Worm (Caenorhabditis elegans) whole organism, late embryonic: Measurements from ENCODE around the gene F20D12.12.

Experiments
- C08G9.2 ChIP-seq: sonication (generic microtip); optimal IDR thresholded peaks from 2 replicates; lab custom pipeline; 2016; ENCODE audit warnings: mild to moderate bottlenecking, missing genetic modification characterization, moderate library complexity, missing compliant biosample characterization
- K09A11.1 ChIP-seq: sonication (generic microtip); optimal IDR thresholded peaks from 2 replicates; lab custom pipeline; 2017; ENCODE audit warnings: antibody characterized with exemption, mild to moderate bottlenecking, missing genetic modification characterization, missing compliant biosample characterization; ENCODE audit not compliant: insufficient read depth
- Y22D7AL.16 ChIP-seq: sonication (generic microtip); optimal IDR thresholded peaks from 2 replicates; lab custom pipeline; 2016; ENCODE audit warnings: missing genetic modification characterization, missing compliant biosample characterization
- ama-1 ChIP-seq: fragments of 150-350 bp; optimal IDR thresholded peaks from 2 replicates; lab custom pipeline; 2014
- ceh-14 ChIP-seq: sonication (generic microtip); optimal IDR thresholded peaks from 2 replicates; lab custom pipeline; 2016; ENCODE audit warnings: missing genotype, missing genetic modification characterization, missing compliant biosample characterization
- ceh-19 ChIP-seq: fragments of 200-800 bp; sonication (Bioruptor generic); optimal IDR thresholded peaks from 2 replicates; lab custom pipeline; 2018; ENCODE audit warnings: mild to moderate bottlenecking, missing genetic modification characterization, missing compliant biosample characterization
- ceh-2 ChIP-seq: sonication (generic microtip); optimal IDR thresholded peaks from 2 replicates; lab custom pipeline; 2016; ENCODE audit warnings: missing genotype, missing genetic modification characterization, missing compliant biosample characterization
- ceh-6 ChIP-seq: fragments of 200-800 bp; sonication (Bioruptor generic); optimal IDR thresholded peaks from 2 replicates; lab custom pipeline; 2018; ENCODE audit warnings: mild to moderate bottlenecking, missing genetic modification characterization, missing compliant biosample characterization
- ceh-9 ChIP-seq: sonication (generic microtip); optimal IDR thresholded peaks from 2 replicates; lab custom pipeline; 2016; ENCODE audit warnings: mild to moderate bottlenecking, missing genetic modification characterization, inconsistent platforms, missing compliant biosample characterization
- dmd-4 ChIP-seq: sonication (generic microtip); optimal IDR thresholded peaks from 2 replicates; lab custom pipeline; 2016; ENCODE audit warnings: borderline replicate concordance, missing genetic modification characterization, missing compliant biosample characterization
- elt-2 ChIP-seq: sonication (generic microtip); optimal IDR thresholded peaks from 2 replicates; lab custom pipeline; 2016; ENCODE audit warnings: missing genetic modification reagents, missing genetic modification characterization, missing compliant biosample characterization
- elt-4 ChIP-seq: sonication (generic microtip); optimal IDR thresholded peaks from 2 replicates; lab custom pipeline; 2016; ENCODE audit warnings: missing genetic modification characterization, missing compliant biosample characterization
- fkh-6 ChIP-seq: sonication (generic microtip); optimal IDR thresholded peaks from 2 replicates; lab custom pipeline; 2016; ENCODE audit warnings: missing genetic modification characterization, missing compliant biosample characterization
- gmeb-2 ChIP-seq: sonication (generic microtip); optimal IDR thresholded peaks from 2 replicates; lab custom pipeline; 2016; ENCODE audit warnings: missing genetic modification characterization, inconsistent platforms, missing compliant biosample characterization
- hlh-15 ChIP-seq: sonication (generic microtip); optimal IDR thresholded peaks from 2 replicates; lab custom pipeline; 2016; ENCODE audit warnings: missing genetic modification characterization, missing compliant biosample characterization
- hlh-30 ChIP-seq: sonication (generic microtip); optimal IDR thresholded peaks from 2 replicates; lab custom pipeline; 2017; ENCODE audit warnings: antibody characterized with exemption, missing genetic modification characterization, missing compliant biosample characterization; ENCODE audit not compliant: insufficient read depth
- lim-6 ChIP-seq: sonication (generic microtip); optimal IDR thresholded peaks from 2 replicates; lab custom pipeline; 2016; ENCODE audit warnings: missing genetic modification characterization, missing compliant biosample characterization
- lin-11 ChIP-seq: fragments of 200-800 bp; sonication (Bioruptor generic); optimal IDR thresholded peaks from 2 replicates; lab custom pipeline; 2018; ENCODE audit warnings: mild to moderate bottlenecking, missing genetic modification characterization, missing compliant biosample characterization
- madf-2 ChIP-seq: sonication (generic microtip); optimal IDR thresholded peaks from 2 replicates; lab custom pipeline; 2017; ENCODE audit warnings: missing genetic modification characterization, missing compliant biosample characterization
- nfya-1 ChIP-seq: sonication (generic microtip); optimal IDR thresholded peaks from 2 replicates; lab custom pipeline; 2017; ENCODE audit warnings: missing genetic modification characterization, mild to moderate bottlenecking, missing compliant biosample characterization, antibody characterized with exemption, moderate library complexity
- pag-3 ChIP-seq: sonication (generic microtip); optimal IDR thresholded peaks from 2 replicates; lab custom pipeline; 2016; ENCODE audit warnings: missing compliant biosample characterization, missing genetic modification characterization, borderline replicate concordance
- pat-9 ChIP-seq: fragments of 200-800 bp; sonication (Bioruptor generic); optimal IDR thresholded peaks from 2 replicates; lab custom pipeline; 2018; ENCODE audit warnings: mild to moderate bottlenecking, missing genetic modification characterization, moderate library complexity, missing compliant biosample characterization
- pax-1 ChIP-seq: fragments of 150-350 bp; optimal IDR thresholded peaks from 2 replicates; lab custom pipeline; 2014; ENCODE audit warnings: missing biosample characterization, missing genetic modification characterization
- pqm-1 ChIP-seq: sonication (generic microtip); optimal IDR thresholded peaks from 2 replicates; lab custom pipeline; 2016; ENCODE audit warnings: missing genetic modification characterization, missing compliant biosample characterization
- ref-2 ChIP-seq: sonication (generic microtip); optimal IDR thresholded peaks from 2 replicates; lab custom pipeline; 2016; ENCODE audit warnings: missing genetic modification characterization, missing compliant biosample characterization
- tbx-2 ChIP-seq: sonication (generic microtip); optimal IDR thresholded peaks from 2 replicates; lab custom pipeline; 2016; ENCODE audit warnings: missing genetic modification characterization, missing compliant biosample characterization
- ttx-3 ChIP-seq: sonication (generic microtip); optimal IDR thresholded peaks from 2 replicates; lab custom pipeline; 2016; ENCODE audit warnings: missing genetic modification reagents, missing genetic modification characterization, missing compliant biosample characterization
- unc-3 ChIP-seq, 2 experiments: fragments of 200-800 bp in 1 of 2; sonication (Bioruptor generic) in 1 of 2; sonication (generic microtip) in 1 of 2; conservative IDR thresholded peaks in 1 of 2; optimal IDR thresholded peaks in 1 of 2; 2 replicates each; pipeline versions ENCODE4 v1.3.6 to Lab custom; 2016 to 2022; ENCODE audit warnings: missing compliant biosample characterization in 2 of 2, missing genetic modification characterization in 2 of 2, missing genetic modification reagents in 1 of 2
- unc-42 ChIP-seq: sonication (generic microtip); optimal IDR thresholded peaks from 2 replicates; lab custom pipeline; 2016; ENCODE audit warnings: missing genotype, missing genetic modification characterization, missing compliant biosample characterization

F20D12.12 gene

ce11 chrIV:7982024-7982576 is 34.9 kb downstream of the F20D12.12 start, which contains the start of gene arf-5:
Gene arf-5, plus strand, starts transcription at chrIV:7982526.
- TF ChIP-seq hlh-30 (tag; lab: Kevin White, UChicago) (peak; percentile 35), ceh-9 (tag; lab: Kevin White, UChicago) (no peak), unc-3 (GFP tag; conservative IDR thresholded peaks at IDR 0.05; lab: Robert Waterston, UW) (no peak), unc-3 (tag; optimal IDR thresholded peaks at IDR 0.05; lab: Kevin White, UChicago) (no peak), elt-4 (tag; lab: Kevin White, UChicago) (no peak), nfya-1 (tag; lab: Kevin White, UChicago) (peak; percentile 14), lim-6 (tag; lab: Kevin White, UChicago) (no peak), dmd-4 (no peak), C08G9.2 (tag; lab: Kevin White, UChicago) (no peak), unc-42 (tag; lab: Kevin White, UChicago) (peak; percentile 7)

DNA sequence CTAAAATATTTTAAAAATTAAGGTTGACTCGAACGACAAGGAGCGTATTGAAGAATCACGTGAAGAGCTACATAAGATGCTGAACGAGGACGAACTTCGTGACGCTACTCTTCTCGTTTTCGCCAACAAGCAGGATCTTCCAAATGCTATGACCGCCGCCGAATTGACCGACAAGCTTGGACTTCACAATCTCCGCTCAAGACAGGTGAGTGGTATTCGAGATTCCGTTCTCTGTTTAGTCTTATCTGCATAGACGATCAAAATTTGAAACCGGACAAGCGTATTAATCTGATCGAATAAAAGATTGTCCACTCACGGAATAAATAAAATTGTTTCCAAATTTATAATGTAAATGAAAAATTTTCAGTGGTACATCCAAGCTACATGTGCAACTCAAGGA is 35.8 kb downstream of the F20D12.12 start:
- TF ChIP-seq nfya-1 (tag; lab: Kevin White, UChicago) (no peak), lin-11 (no peak), elt-2 (tag; lab: Kevin White, UChicago) (no peak), K09A11.1 (tag; lab: Kevin White, UChicago) (no peak), pqm-1 (tag; lab: Kevin White, UChicago) (no peak), hlh-15 (tag; lab: Kevin White, UChicago) (no peak), unc-3 (GFP tag; conservative IDR thresholded peaks at IDR 0.05; lab: Robert Waterston, UW) (no peak), unc-3 (tag; optimal IDR thresholded peaks at IDR 0.05; lab: Kevin White, UChicago) (no peak), pat-9 (no peak), pag-3 (tag; lab: Kevin White, UChicago) (no peak), tbx-2 (tag; lab: Kevin White, UChicago) (no peak)

ce11 chrIV:7983728-7984346 is 36.6 kb downstream of the F20D12.12 start:
- TF ChIP-seq pax-1 (no peak), ama-1 (lab: Kevin White, UChicago) (peak; percentile 13), ceh-6 (no peak), madf-2 (tag; lab: Kevin White, UChicago) (no peak), lim-6 (tag; lab: Kevin White, UChicago) (no peak), ceh-14 (no peak), Y22D7AL.16 (tag; lab: Kevin White, UChicago) (no peak), ref-2 (tag; lab: Kevin White, UChicago) (no peak)

DNA sequence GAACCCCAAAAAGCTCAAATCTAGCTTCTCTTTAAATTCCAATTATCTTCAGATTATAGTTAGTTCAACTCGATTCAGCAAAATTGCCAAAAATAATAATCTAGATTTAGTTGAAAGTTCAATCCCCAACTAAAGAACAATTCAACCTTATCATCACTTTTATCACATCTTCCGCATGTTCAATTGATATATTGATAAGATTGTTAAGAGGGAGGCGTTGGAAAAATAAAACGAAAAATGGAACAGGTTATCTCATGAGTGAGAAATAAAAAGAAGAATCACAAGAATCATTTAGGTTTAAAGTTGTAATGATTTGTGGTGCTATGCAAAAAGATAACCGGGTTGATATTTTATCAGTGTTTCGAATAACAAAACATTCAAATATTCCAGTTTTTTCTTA is 38.5 kb downstream of the F20D12.12 start:
- no peak for TF ChIP-seq ceh-6
- TF ChIP-seq ttx-3 (tag; lab: Kevin White, UChicago) = no peak
- TF ChIP-seq elt-2 (tag; lab: Kevin White, UChicago) = peak; percentile 84
- no peak for TF ChIP-seq elt-4 (tag; lab: Kevin White, UChicago)

ce11 chrIV:7987083-7987482 is 39.8 kb downstream of the F20D12.12 start, which contains the start of gene mec-17:
Gene mec-17, minus strand, starts transcription at chrIV:7987183.
- TF ChIP-seq K09A11.1 (tag; lab: Kevin White, UChicago) (no peak), dmd-4 (no peak)

DNA sequence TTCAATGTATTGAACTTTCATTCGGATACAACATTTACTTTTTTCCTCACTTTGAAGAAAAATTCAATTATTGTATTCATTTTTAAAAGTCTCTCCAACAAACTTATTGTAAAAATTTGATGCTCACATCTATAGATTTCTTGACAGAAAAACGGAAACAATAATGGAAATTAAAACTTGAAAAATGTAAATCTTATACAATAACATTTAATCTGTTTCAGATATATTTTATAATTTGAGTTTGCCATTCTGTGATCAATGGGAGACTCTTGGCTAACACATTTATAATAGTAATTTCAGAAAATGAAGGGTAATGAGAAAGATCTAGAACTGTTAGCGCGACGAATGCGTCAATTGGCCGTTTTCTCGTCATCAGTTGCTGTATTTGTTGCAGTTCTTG is 41.1 kb downstream of the F20D12.12 start, which contains the start of gene col-115:
Gene col-115 (plus strand): TSS at position 301 of the 400 bp plus-strand sequence.
- TF ChIP-seq fkh-6 (tag; lab: Kevin White, UChicago) (no peak), ceh-19 (no peak), gmeb-2 (tag; lab: Kevin White, UChicago) (no peak), ceh-2 (no peak), ttx-3 (tag; lab: Kevin White, UChicago) (no peak)
